Worm (Caenorhabditis elegans): ENCODE results near the gene clec-247.

- no peak for TF ChIP-seq med-1 (GFP tag; optimal IDR thresholded peaks at IDR 0.05; ENCODE audit: insufficient read depth)
- TF ChIP-seq ztf-23 (GFP tag; IDR thresholded peaks at IDR 0.05), result no peak
- TF ChIP-seq klf-2 (GFP tag; conservative IDR thresholded peaks at IDR 0.05), result no peak
Measured at ce11 chrV:18244408-18244807, 38.3 kb upstream of the clec-247 start.

All from whole organism, midembryonic.